Fruit fly (Drosophila melanogaster): ENCODE results near the gene IPIP.

IPIP gene

dm6 chr2L:6098479-6099269, 50.9 kb downstream of the IPIP start, which contains the start of gene CG9175 (continued):
- TF ChIP-seq CG11723 (GFP tag; optimal IDR thresholded peaks at IDR 0.05) (no peak), Abd-B (GFP tag; optimal IDR thresholded peaks at IDR 0.05) (no peak), CG12155 (GFP tag; optimal IDR thresholded peaks at IDR 0.05) (peak; percentile 33), lab (GFP tag; optimal IDR thresholded peaks at IDR 0.05) (peak; percentile 67), CG13624 (GFP tag; optimal IDR thresholded peaks at IDR 0.05) (peak; percentile 68), zfh2 (GFP tag; optimal IDR thresholded peaks at IDR 0.05) (peak; percentile 41), Sin3A (optimal IDR thresholded peaks at IDR 0.05) (peak; percentile 73), HLHmδ (GFP tag; optimal IDR thresholded peaks at IDR 0.05) (peak; percentile 83), CG17361 (GFP tag; IDR thresholded peaks at IDR 0.05) (peak; percentile 19; the same call in 1 of the 3 replicates), gt (GFP tag; IDR thresholded peaks at IDR 0.05) (no peak), CG12744 (GFP tag; optimal IDR thresholded peaks at IDR 0.05) (no peak), ERR (GFP tag; optimal IDR thresholded peaks at IDR 0.05) (peak; percentile 42), CG8281 (tag; optimal IDR thresholded peaks at IDR 0.05) (no peak), CG11398 (GFP tag; optimal IDR thresholded peaks at IDR 0.05) (peak; percentile 5), vvl (GFP tag; IDR thresholded peaks at IDR 0.05) (peak; percentile 55; the same call in 1 of the 2 replicates), fd3F (GFP tag; optimal IDR thresholded peaks at IDR 0.05) (no peak), Camta (GFP tag; optimal IDR thresholded peaks at IDR 0.05) (peak; percentile 3), fd64A (GFP tag; optimal IDR thresholded peaks at IDR 0.05) (no peak), CG6689 (GFP tag; IDR thresholded peaks at IDR 0.05) (no peak), Blimp-1 (GFP tag; optimal IDR thresholded peaks at IDR 0.05) (peak; percentile 22), psq (GFP tag; optimal IDR thresholded peaks at IDR 0.05) (no peak), stwl (tag; optimal IDR thresholded peaks at IDR 0.05) (peak; percentile 94), D19B (GFP tag; optimal IDR thresholded peaks at IDR 0.05) (no peak), CG4854 (GFP tag; optimal IDR thresholded peaks at IDR 0.05) (peak; percentile 14), CG5180 (GFP tag; optimal IDR thresholded peaks at IDR 0.05) (no peak), CG30403 (GFP tag; optimal IDR thresholded peaks at IDR 0.05) (peak; percentile 44), CG17359 (tag; optimal IDR thresholded peaks at IDR 0.05) (peak; percentile 2), Dip2 (GFP tag; IDR thresholded peaks at IDR 0.05) (no peak), CG30020 (tag; optimal IDR thresholded peaks at IDR 0.05) (peak; percentile 33), Lhr (GFP tag; optimal IDR thresholded peaks at IDR 0.05) (peak; percentile 83), CG10654 (GFP tag; optimal IDR thresholded peaks at IDR 0.05) (no peak), Dref (GFP tag; IDR thresholded peaks at IDR 0.05) (peak; percentile 100), Bgb (GFP tag; IDR thresholded peaks at IDR 0.05; ENCODE audit: partially characterized antibody) (peak; percentile 98), Ravus (GFP tag; IDR thresholded peaks at IDR 0.05) (no peak), hbn (GFP tag; IDR thresholded peaks at IDR 0.05; ENCODE audit: partially characterized antibody) (peak; percentile 98), CG15269 (tag; optimal IDR thresholded peaks at IDR 0.05) (no peak), salm (tag; optimal IDR thresholded peaks at IDR 0.05) (no peak), CG8388 (GFP tag; optimal IDR thresholded peaks at IDR 0.05) (peak; percentile 40), Kr (GFP tag; optimal IDR thresholded peaks at IDR 0.05) (no peak), ewg (GFP tag; optimal IDR thresholded peaks at IDR 0.05) (peak; percentile 20), corto (GFP tag; optimal IDR thresholded peaks at IDR 0.05) (no peak), CG14667 (GFP tag; IDR thresholded peaks at IDR 0.05) (no peak), chm (GFP tag; IDR thresholded peaks at IDR 0.05) (peak; percentile 41; the same call in 1 of the 2 replicates), peb (GFP tag; IDR thresholded peaks at IDR 0.05) (no peak), crc (GFP tag; optimal IDR thresholded peaks at IDR 0.05) (no peak), Jarid2 (GFP tag; optimal IDR thresholded peaks at IDR 0.05) (no peak), CG18262 (tag; optimal IDR thresholded peaks at IDR 0.05) (peak; percentile 22), B-H2 (GFP tag; optimal IDR thresholded peaks at IDR 0.05) (peak; percentile 65), CG8089 (GFP tag; optimal IDR thresholded peaks at IDR 0.05) (no peak)
